Fruit fly (Drosophila melanogaster): ENCODE measurements around the gene Aladin.
A peak's percentile ranks its signal among the peaks of the same experiment; 100 is the strongest.

Aladin gene

DNA sequence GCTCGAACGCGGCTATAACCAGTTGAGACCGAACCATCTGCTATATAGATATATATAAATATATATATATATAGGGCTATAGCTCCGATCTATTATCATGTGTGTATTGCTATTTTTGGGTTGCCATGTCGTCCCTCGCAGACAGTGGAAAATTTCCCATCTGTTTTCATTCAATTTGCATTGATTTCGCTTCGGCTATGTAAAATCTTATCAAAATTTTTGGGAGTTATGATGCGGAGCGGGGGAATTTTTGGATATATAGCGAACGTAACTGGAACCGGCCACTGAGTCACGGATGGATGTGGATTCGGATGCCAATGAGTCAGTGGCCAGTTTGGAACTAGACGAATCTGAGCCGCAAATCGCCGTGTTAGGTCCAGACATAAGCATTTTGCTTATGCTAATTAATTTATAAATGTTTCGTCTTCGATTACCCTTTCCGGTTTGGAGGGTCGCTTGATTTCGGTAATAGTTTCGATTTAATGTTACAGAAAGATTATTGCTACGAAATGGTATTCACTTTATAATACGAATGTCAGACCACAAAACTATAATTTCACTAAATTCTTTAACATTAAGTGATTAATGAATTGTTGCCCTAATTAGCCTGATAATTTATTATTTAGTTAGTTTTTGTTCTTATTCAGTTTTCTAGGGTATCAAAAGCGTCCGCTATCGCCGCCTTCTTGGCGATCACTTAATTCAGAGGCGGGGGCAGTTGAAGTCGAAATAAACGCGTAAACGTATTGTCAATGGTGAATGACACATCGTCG lies 24.6 kb downstream of the Aladin start (continued):
- TF ChIP-seq CG32532 (GFP tag; IDR thresholded peaks at IDR 0.05) (peak; percentile 43; the same call in 1 of the 2 replicates), unpg (GFP tag; optimal IDR thresholded peaks at IDR 0.05) (peak; percentile 2), corto (GFP tag; optimal IDR thresholded peaks at IDR 0.05) (no peak), chinmo (GFP tag; IDR thresholded peaks at IDR 0.05; ENCODE audit: partially characterized antibody) (no peak), HHEX (GFP tag; optimal IDR thresholded peaks at IDR 0.05) (no peak), fd96Cb (tag; optimal IDR thresholded peaks at IDR 0.05) (no peak), ac (GFP tag; optimal IDR thresholded peaks at IDR 0.05) (no peak), so (GFP tag; IDR thresholded peaks at IDR 0.05) (no peak), CG4282 (GFP tag; optimal IDR thresholded peaks at IDR 0.05) (no peak), CG8281 (tag; optimal IDR thresholded peaks at IDR 0.05) (no peak), gce (GFP tag; IDR thresholded peaks at IDR 0.05) (no peak), Blimp-1 (GFP tag; optimal IDR thresholded peaks at IDR 0.05) (no peak), insv (GFP tag; optimal IDR thresholded peaks at IDR 0.05) (no peak), CG13624 (GFP tag; optimal IDR thresholded peaks at IDR 0.05) (no peak), vnd (GFP tag; IDR thresholded peaks at IDR 0.05; ENCODE audit: partially characterized antibody) (no peak), nmo (GFP tag; optimal IDR thresholded peaks at IDR 0.05) (no peak), wor (GFP tag; IDR thresholded peaks at IDR 0.05) (no peak), CG9932 (GFP tag; IDR thresholded peaks at IDR 0.05) (peak; percentile 58), CG11504 (tag; optimal IDR thresholded peaks at IDR 0.05) (peak; percentile 51), bowl (GFP tag; IDR thresholded peaks at IDR 0.05) (no peak), sd (tag; optimal IDR thresholded peaks at IDR 0.05) (no peak), Hmr (GFP tag; optimal IDR thresholded peaks at IDR 0.05) (peak; percentile 20), ci (GFP tag; IDR thresholded peaks at IDR 0.05) (no peak), CG43689 (GFP tag; IDR thresholded peaks at IDR 0.05) (no peak), CG17802 (tag; optimal IDR thresholded peaks at IDR 0.05) (no peak), NC2α (GFP tag; optimal IDR thresholded peaks at IDR 0.05) (no peak), Deaf1 (tag; optimal IDR thresholded peaks at IDR 0.05) (no peak), CG3726 (GFP tag; IDR thresholded peaks at IDR 0.05) (no peak), HLH54F (GFP tag; optimal IDR thresholded peaks at IDR 0.05) (peak; percentile 7), CG9727 (GFP tag; optimal IDR thresholded peaks at IDR 0.05) (peak; percentile 9), CG7839 (tag; optimal IDR thresholded peaks at IDR 0.05) (peak; percentile 37), CG8924 (tag; optimal IDR thresholded peaks at IDR 0.05) (no peak), CG6272 (GFP tag; IDR thresholded peaks at IDR 0.05) (no peak), slou (GFP tag; optimal IDR thresholded peaks at IDR 0.05) (no peak), da (GFP tag; optimal IDR thresholded peaks at IDR 0.05) (no peak), CG4617 (GFP tag; optimal IDR thresholded peaks at IDR 0.05; ENCODE audit: borderline replicate concordance) (no peak), br (optimal IDR thresholded peaks at IDR 0.05) (no peak), pan (optimal IDR thresholded peaks at IDR 0.05) (no peak), pan (GFP tag; optimal IDR thresholded peaks at IDR 0.05 in 1 of 2, IDR thresholded peaks at IDR 0.05 in 1 of 2) (no peak), CG7271 (tag; optimal IDR thresholded peaks at IDR 0.05) (no peak), CG30403 (GFP tag; optimal IDR thresholded peaks at IDR 0.05) (peak; percentile 26), CG17912 (GFP tag; optimal IDR thresholded peaks at IDR 0.05) (no peak), sima (GFP tag; optimal IDR thresholded peaks at IDR 0.05) (no peak), Atf3 (GFP tag; optimal IDR thresholded peaks at IDR 0.05) (no peak), Stat92E (GFP tag; optimal IDR thresholded peaks at IDR 0.05) (no peak), CG14710 (tag; optimal IDR thresholded peaks at IDR 0.05) (no peak), CG10321 (GFP tag; IDR thresholded peaks at IDR 0.05) (no peak), odd (GFP tag; optimal IDR thresholded peaks at IDR 0.05) (no peak), mam (GFP tag; optimal IDR thresholded peaks at IDR 0.05) (peak; percentile 22), CG30020 (tag; optimal IDR thresholded peaks at IDR 0.05) (no peak)
